Fruit fly (Drosophila melanogaster) whole organism, embryonic: ENCODE results near the gene CG16789.

Experiments used
- Ada2b ChIP-seq: fragments of 200-800 bp; sonication (Bioruptor generic); IDR thresholded peaks from 2 replicates; pipeline ENCODE4 v1.3.6; 2022; ENCODE audit warnings: missing biosample characterization, missing genetic modification characterization
- CG10209 ChIP-seq: fragments of 200-800 bp; sonication (Bioruptor generic); optimal IDR thresholded peaks from 3 replicates; lab custom pipeline; 2017; ENCODE audit warnings: missing biosample characterization, mild to moderate bottlenecking, missing genetic modification characterization, missing genetic modification reagents
- CG10431 ChIP-seq: fragments of 200-800 bp; sonication (Bioruptor generic); optimal IDR thresholded peaks from 3 replicates; lab custom pipeline; 2018; ENCODE audit warnings: missing biosample characterization, mild to moderate bottlenecking, missing genetic modification characterization
- CG11560 ChIP-seq: fragments of 200-800 bp; sonication (Bioruptor generic); IDR thresholded peaks from 3 replicates; pipeline ENCODE4 v1.3.6; 2022; ENCODE audit warnings: missing biosample characterization, missing genetic modification characterization
- CG12769 ChIP-seq: fragments of 200-800 bp; sonication (Bioruptor generic); optimal IDR thresholded peaks from 2 replicates; lab custom pipeline; 2019; ENCODE audit warnings: missing biosample characterization, mild to moderate bottlenecking, missing genetic modification characterization, moderate library complexity
- CG12942 ChIP-seq: fragments of 200-800 bp; sonication (Bioruptor generic); optimal IDR thresholded peaks from 3 replicates; lab custom pipeline; 2016; ENCODE audit warnings: missing biosample characterization, missing genetic modification characterization
- CG16863 ChIP-seq: fragments of 200-800 bp; sonication (Bioruptor generic); optimal IDR thresholded peaks from 3 replicates; lab custom pipeline; 2016; ENCODE audit warnings: missing biosample characterization, missing genetic modification characterization
- CG18262 ChIP-seq: fragments of 200-800 bp; optimal IDR thresholded peaks from 3 replicates; lab custom pipeline; 2019; ENCODE audit warnings: missing biosample characterization, mild to moderate bottlenecking, missing genetic modification characterization, moderate library complexity
- CG2202 ChIP-seq: fragments of 200-800 bp; sonication (Bioruptor generic); optimal IDR thresholded peaks from 2 replicates; lab custom pipeline; 2018; ENCODE audit warnings: missing biosample characterization, mild to moderate bottlenecking, missing genetic modification characterization
- CG30020 ChIP-seq: fragments of 200-800 bp; optimal IDR thresholded peaks from 2 replicates; lab custom pipeline; 2019; ENCODE audit warnings: missing biosample characterization, mild to moderate bottlenecking, missing genetic modification characterization, moderate library complexity
- CG31388 ChIP-seq: fragments of 200-800 bp; sonication (Bioruptor generic); optimal IDR thresholded peaks from 2 replicates; lab custom pipeline; 2016; ENCODE audit warnings: missing biosample characterization, missing genetic modification characterization
- CG33213 ChIP-seq: fragments of 200-800 bp; sonication (Bioruptor generic); optimal IDR thresholded peaks from 3 replicates; lab custom pipeline; 2016; ENCODE audit warnings: missing biosample characterization, missing genetic modification characterization
- CG34224 ChIP-seq: fragments of 200-800 bp; sonication (Bioruptor generic); IDR thresholded peaks from 3 replicates; pipeline ENCODE4 v1.3.6; 2022; ENCODE audit warnings: missing biosample characterization, missing genetic modification characterization; ENCODE audit not compliant: partially characterized antibody
- CG3847 ChIP-seq: fragments of 200-800 bp; sonication (Bioruptor generic); IDR thresholded peaks from 2 replicates; pipeline ENCODE4 v1.3.6; 2022; ENCODE audit warnings: missing biosample characterization, missing genetic modification characterization
- CG4328 ChIP-seq: fragments of 200-800 bp; sonication (Bioruptor generic); optimal IDR thresholded peaks from 3 replicates; lab custom pipeline; 2017; ENCODE audit warnings: missing biosample characterization, missing genetic modification reagents, missing genetic modification characterization
- CG43689 ChIP-seq: fragments of 200-800 bp; sonication (Bioruptor generic); IDR thresholded peaks from 2 replicates; pipeline ENCODE4 v1.3.6; 2022; ENCODE audit warnings: missing biosample characterization, missing genetic modification characterization
- CG4707 ChIP-seq: fragments of 200-800 bp; sonication (Bioruptor generic); optimal IDR thresholded peaks from 2 replicates; lab custom pipeline; 2018; ENCODE audit warnings: missing biosample characterization, mild to moderate bottlenecking, missing genetic modification characterization, moderate library complexity
- CG9609 ChIP-seq: fragments of 200-800 bp; sonication (Bioruptor generic); optimal IDR thresholded peaks from 3 replicates; lab custom pipeline; 2016; ENCODE audit warnings: missing biosample characterization, missing genetic modification characterization
- CG9876 ChIP-seq: fragments of 200-800 bp; sonication (Bioruptor generic); optimal IDR thresholded peaks from 2 replicates; lab custom pipeline; 2016; ENCODE audit warnings: missing biosample characterization, missing genetic modification characterization
- Dad ChIP-seq: fragments of 200-800 bp; sonication (Bioruptor generic); optimal IDR thresholded peaks from 3 replicates; lab custom pipeline; 2016; ENCODE audit warnings: missing biosample characterization, missing genetic modification characterization
- Doc3 ChIP-seq: fragments of 200-800 bp; sonication (Bioruptor generic); IDR thresholded peaks from 3 replicates; pipeline ENCODE4 v1.3.6; 2022; ENCODE audit warnings: missing biosample characterization, missing genetic modification characterization; ENCODE audit not compliant: partially characterized antibody
- Dref ChIP-seq: fragments of 200-800 bp; sonication (Bioruptor generic); IDR thresholded peaks from 2 replicates; pipeline ENCODE4 v1.3.6; 2022; ENCODE audit warnings: missing biosample characterization, missing genetic modification characterization
- Elba2 ChIP-seq: fragments of 200-800 bp; sonication (Bioruptor generic); optimal IDR thresholded peaks from 3 replicates; lab custom pipeline; 2016; ENCODE audit warnings: missing biosample characterization, missing genetic modification characterization
- HLH3B ChIP-seq: fragments of 200-800 bp; sonication (Bioruptor generic); IDR thresholded peaks from 2 replicates; pipeline ENCODE4 v1.3.6; 2022; ENCODE audit warnings: missing biosample characterization, missing genetic modification characterization
- HLHmδ ChIP-seq: fragments of 200-800 bp; sonication (Bioruptor generic); optimal IDR thresholded peaks from 2 replicates; lab custom pipeline; 2018; ENCODE audit warnings: missing biosample characterization, mild to moderate bottlenecking, missing genetic modification characterization, moderate library complexity
- Hmr ChIP-seq: fragments of 200-800 bp; sonication (Bioruptor generic); optimal IDR thresholded peaks from 3 replicates; lab custom pipeline; 2017; ENCODE audit warnings: mild to moderate bottlenecking, missing biosample characterization, missing genetic modification reagents, missing genetic modification characterization
- Lim3 ChIP-seq: fragments of 200-800 bp; sonication (Bioruptor generic); IDR thresholded peaks from 2 replicates; pipeline ENCODE4 v1.3.6; 2022; ENCODE audit warnings: missing biosample characterization, missing genetic modification characterization
- Optix ChIP-seq: fragments of 200-800 bp; sonication (Bioruptor generic); IDR thresholded peaks from 3 replicates; pipeline ENCODE4 v1.3.6; 2022; ENCODE audit warnings: missing biosample characterization, missing genetic modification characterization
- PHDP ChIP-seq: fragments of 200-800 bp; sonication (Bioruptor generic); optimal IDR thresholded peaks from 3 replicates; lab custom pipeline; 2018; ENCODE audit warnings: missing biosample characterization, mild to moderate bottlenecking, missing genetic modification characterization, moderate library complexity
- Poxn ChIP-seq: fragments of 200-800 bp; sonication (Bioruptor generic); IDR thresholded peaks from 2 replicates; pipeline ENCODE4 v1.3.6; 2022; ENCODE audit warnings: missing biosample characterization, missing genetic modification characterization
- Ptx1 ChIP-seq: fragments of 200-800 bp; sonication (Bioruptor generic); IDR thresholded peaks from 2 replicates; pipeline ENCODE4 v1.3.6; 2022; ENCODE audit warnings: missing biosample characterization, missing genetic modification characterization
- Sin3A ChIP-seq: fragments of >200 bp; optimal IDR thresholded peaks from 2 replicates; lab custom pipeline; 2018
- Six4 ChIP-seq: fragments of 200-800 bp; sonication (Bioruptor generic); optimal IDR thresholded peaks from 2 replicates; lab custom pipeline; 2016; ENCODE audit warnings: missing biosample characterization, missing genetic modification characterization
- Sox100B ChIP-seq: fragments of 200-800 bp; sonication (Bioruptor generic); optimal IDR thresholded peaks from 3 replicates; lab custom pipeline; 2018; ENCODE audit warnings: missing biosample characterization, mild to moderate bottlenecking, missing genetic modification characterization
- Spps ChIP-seq: fragments of 200-800 bp; sonication (Bioruptor generic); optimal IDR thresholded peaks from 2 replicates; lab custom pipeline; 2018; ENCODE audit warnings: missing biosample characterization, mild to moderate bottlenecking, missing genetic modification characterization
- Taf1 ChIP-seq: fragments of 200-800 bp; sonication (Bioruptor generic); IDR thresholded peaks from 2 replicates; pipeline ENCODE4 v1.3.6; 2022; ENCODE audit warnings: missing biosample characterization, missing genetic modification characterization
- Trl ChIP-seq, 3 experiments: fragments of >200 bp in 2 of 3; fragments of 200-800 bp in 1 of 3; sonication (Bioruptor generic) in 1 of 3; optimal IDR thresholded peaks; 2 replicates in 1 of 3; 3 replicates in 2 of 3; lab custom pipeline; 2016 to 2017; ENCODE audit warnings: missing biosample characterization in 1 of 3, missing genetic modification characterization in 1 of 3
- Vsx1 ChIP-seq: fragments of 200-800 bp; sonication (Bioruptor generic); optimal IDR thresholded peaks from 2 replicates; lab custom pipeline; 2017; ENCODE audit warnings: missing biosample characterization, mild to moderate bottlenecking, missing genetic modification characterization, missing genetic modification reagents
- bsh ChIP-seq, 2 experiments: fragments of 200-800 bp; sonication (Bioruptor generic); optimal IDR thresholded peaks; 2 replicates each; lab custom pipeline; 2017 to 2018; ENCODE audit warnings: mild to moderate bottlenecking in 2 of 2, missing biosample characterization in 2 of 2, missing genetic modification characterization in 2 of 2, moderate library complexity in 1 of 2
- croc ChIP-seq: fragments of 200-800 bp; sonication (Bioruptor generic); conservative IDR thresholded peaks from 3 replicates; pipeline ENCODE4 v1.3.6; 2022; ENCODE audit warnings: missing biosample characterization, missing genetic modification characterization
- dmrt11E ChIP-seq: fragments of 200-800 bp; sonication (Bioruptor generic); optimal IDR thresholded peaks from 3 replicates; lab custom pipeline; 2018; ENCODE audit warnings: missing biosample characterization, mild to moderate bottlenecking, missing genetic modification characterization, moderate library complexity
- dysf ChIP-seq: fragments of 200-800 bp; sonication (Bioruptor generic); IDR thresholded peaks from 3 replicates; pipeline ENCODE4 v1.3.6; 2022; ENCODE audit warnings: missing biosample characterization, missing genetic modification characterization
- gcm2 ChIP-seq: fragments of 200-800 bp; sonication (Bioruptor generic); optimal IDR thresholded peaks from 2 replicates; lab custom pipeline; 2016; ENCODE audit warnings: missing biosample characterization, missing genetic modification characterization
- hkb ChIP-seq, 2 experiments: fragments of 200-800 bp in 1 of 2; fragments of >200 bp in 1 of 2; sonication (Bioruptor generic) in 1 of 2; IDR thresholded peaks in 1 of 2; optimal IDR thresholded peaks in 1 of 2; 2 replicates each; pipeline versions ENCODE4 v1.3.6 to Lab custom; 2017 to 2022; ENCODE audit warnings: missing biosample characterization in 1 of 2, missing genetic modification characterization in 1 of 2
- schlank ChIP-seq: fragments of 200-800 bp; sonication (Bioruptor generic); optimal IDR thresholded peaks from 2 replicates; lab custom pipeline; 2018; ENCODE audit warnings: missing biosample characterization, mild to moderate bottlenecking, missing genetic modification characterization
- sd ChIP-seq: fragments of 200-800 bp; sonication (Bioruptor generic); optimal IDR thresholded peaks from 3 replicates; lab custom pipeline; 2018; ENCODE audit warnings: missing biosample characterization, mild to moderate bottlenecking, missing genetic modification characterization, moderate library complexity
- wek ChIP-seq: fragments of 200-800 bp; sonication (Bioruptor generic); optimal IDR thresholded peaks from 3 replicates; lab custom pipeline; 2018; ENCODE audit warnings: missing biosample characterization, mild to moderate bottlenecking, missing genetic modification characterization, moderate library complexity

CG16789 gene

dm6 chr3R:9527907-9528842 is 37.8 kb upstream of the CG16789 start (continued):
- peak; percentile 90 for TF ChIP-seq HLH3B (GFP tag; lab: Robert Waterston, UW)
- no peak for TF ChIP-seq CG34224 (GFP tag; lab: Robert Waterston, UW)
- peak; percentile 76 for TF ChIP-seq CG4328 (GFP tag; lab: Kevin White, UChicago)
- TF ChIP-seq Dad (GFP tag; lab: Kevin White, UChicago): peak; percentile 90
- TF ChIP-seq Vsx1: no peak
- no peak for TF ChIP-seq Lim3 (GFP tag; lab: Robert Waterston, UW)
- TF ChIP-seq Six4 (GFP tag; lab: Kevin White, UChicago): peak; percentile 82
- peak; percentile 25 for TF ChIP-seq dmrt11E (tag; lab: Kevin White, UChicago)
- no peak for TF ChIP-seq CG10431 (GFP tag; lab: Kevin White, UChicago)
- peak; percentile 89 for TF ChIP-seq Taf1 (GFP tag; lab: Robert Waterston, UW)
- TF ChIP-seq CG4707 (GFP tag; lab: Kevin White, UChicago): peak; percentile 28
- TF ChIP-seq CG43689 (GFP tag; lab: Robert Waterston, UW): peak; percentile 72
- peak; percentile 77; the same call in 2 of the 3 replicates for TF ChIP-seq CG11560 (tag; lab: Robert Waterston, UW)
- peak; percentile 65 for TF ChIP-seq wek (GFP tag; lab: Kevin White, UChicago)
- peak; percentile 73 for TF ChIP-seq CG9609 (GFP tag; lab: Kevin White, UChicago)
- peak; percentile 95 for TF ChIP-seq dysf
- peak; percentile 46; the same call in 1 of the 2 replicates for TF ChIP-seq Dref (GFP tag; lab: Robert Waterston, UW)
- TF ChIP-seq Ptx1 (GFP tag; lab: Robert Waterston, UW): peak; percentile 91
- no peak for TF ChIP-seq HLHmδ (GFP tag; lab: Kevin White, UChicago)
- peak; percentile 57 for TF ChIP-seq Spps
- TF ChIP-seq CG31388: peak; percentile 18
- TF ChIP-seq CG12942 (GFP tag; lab: Kevin White, UChicago): peak; percentile 73
- TF ChIP-seq Ada2b (GFP tag; lab: Robert Waterston, UW): peak; percentile 96
- TF ChIP-seq CG3847: peak; percentile 76
- peak; percentile 72 for TF ChIP-seq CG16863 (GFP tag; lab: Kevin White, UChicago)
- TF ChIP-seq CG33213 (GFP tag; lab: Kevin White, UChicago): peak; percentile 89
- no peak; the same call in 2 of the 3 replicates for TF ChIP-seq croc (GFP tag; lab: Robert Waterston, UW)
- peak; percentile 95 for TF ChIP-seq Hmr (GFP tag; lab: Kevin White, UChicago)
- no peak for TF ChIP-seq Elba2 (GFP tag; lab: Kevin White, UChicago)
- TF ChIP-seq sd: peak; percentile 85
- TF ChIP-seq gcm2 (GFP tag; lab: Kevin White, UChicago): peak; percentile 51
- TF ChIP-seq CG10209 (GFP tag; lab: Kevin White, UChicago): peak; percentile 73
- TF ChIP-seq Doc3 (GFP tag; lab: Robert Waterston, UW): no peak
- no peak for TF ChIP-seq Sin3A (lab: Kevin White, UChicago)
- peak; percentile 69 for TF ChIP-seq Sox100B
- TF ChIP-seq CG12769 (tag; lab: Kevin White, UChicago): peak; percentile 94
- peak; percentile 92 for TF ChIP-seq schlank (tag; lab: Kevin White, UChicago)
- TF ChIP-seq hkb (optimal IDR thresholded peaks at IDR 0.05; lab: Kevin White, UChicago): no peak
- TF ChIP-seq hkb (GFP tag; IDR thresholded peaks at IDR 0.05; lab: Robert Waterston, UW): peak; percentile 93
- TF ChIP-seq CG9876: peak; percentile 68
- TF ChIP-seq CG2202 (tag; lab: Kevin White, UChicago): peak; percentile 16
- peak; percentile 74 for TF ChIP-seq Optix (GFP tag; lab: Robert Waterston, UW)
- peak; percentile 78 for TF ChIP-seq CG18262 (tag; lab: Kevin White, UChicago)
- TF ChIP-seq Trl (optimal IDR thresholded peaks at IDR 0.05; lab: Kevin White, UChicago): no peak
- peak; percentile 96 for TF ChIP-seq Trl (GFP tag; optimal IDR thresholded peaks at IDR 0.05; lab: Kevin White, UChicago)
- peak; percentile 87 for TF ChIP-seq PHDP (tag; lab: Kevin White, UChicago)
- no peak for TF ChIP-seq CG30020 (tag; lab: Kevin White, UChicago)
- peak; percentile 64; the same call in 1 of the 2 replicates for TF ChIP-seq Poxn (GFP tag; lab: Robert Waterston, UW)
- TF ChIP-seq bsh (GFP tag; optimal IDR thresholded peaks at IDR 0.05; lab: Kevin White, UChicago): peak; percentile 41 to 73
